Worm (Caenorhabditis elegans) whole organism, L1 larva: Measurements from ENCODE around the gene F02C9.2.

Source experiments
- aly-2 ChIP-seq: fragments of 150-350 bp; optimal IDR thresholded peaks from 2 replicates; lab custom pipeline; 2014; ENCODE audit warnings: missing biosample characterization, missing genetic modification characterization
- efl-3 ChIP-seq: fragments of 200-800 bp; sonication (Bioruptor generic); optimal IDR thresholded peaks from 2 replicates; lab custom pipeline; 2018; ENCODE audit warnings: mild to moderate bottlenecking, missing genetic modification characterization, missing compliant biosample characterization
- egl-27 ChIP-seq, 2 experiments: fragments of 150-350 bp in 1 of 2; sonication (generic microtip); optimal IDR thresholded peaks; 3 replicates each; lab custom pipeline; 2017 to 2018; ENCODE audit warnings: missing biosample characterization in 2 of 2, missing genetic modification characterization in 2 of 2, missing genetic modification reagents in 2 of 2
- fkh-8 ChIP-seq: sonication (generic microtip); optimal IDR thresholded peaks from 2 replicates; lab custom pipeline; 2016; ENCODE audit warnings: mild to moderate bottlenecking, missing genetic modification characterization, missing compliant biosample characterization
- lin-39 ChIP-seq: fragments of 150-350 bp; optimal IDR thresholded peaks from 2 replicates; lab custom pipeline; 2014; ENCODE audit warnings: missing biosample characterization, missing genetic modification reagents, missing genetic modification characterization
- nhr-12 ChIP-seq: sonication (generic microtip); optimal IDR thresholded peaks from 2 replicates; lab custom pipeline; 2017; ENCODE audit warnings: missing biosample characterization, missing genetic modification characterization
- nhr-237 ChIP-seq: fragments of 150-350 bp; optimal IDR thresholded peaks from 2 replicates; lab custom pipeline; 2014; ENCODE audit warnings: missing biosample characterization, missing genetic modification characterization
- nhr-28 ChIP-seq: fragments of 150-350 bp; optimal IDR thresholded peaks from 2 replicates; lab custom pipeline; 2014; ENCODE audit warnings: missing biosample characterization, missing genetic modification characterization

- no peak for TF ChIP-seq nhr-12 (tag; lab: Kevin White, UChicago)
- TF ChIP-seq efl-3 (GFP tag; lab: Kevin White, UChicago): no peak
- no peak for TF ChIP-seq fkh-8 (tag; lab: Kevin White, UChicago)
- no peak for TF ChIP-seq lin-39 (tag; lab: Kevin White, UChicago)
- TF ChIP-seq egl-27 (tag; optimal IDR thresholded peaks at IDR 0.05; lab: Kevin White, UChicago): no peak
- no peak for TF ChIP-seq aly-2
- no peak for TF ChIP-seq nhr-28
- no peak for TF ChIP-seq nhr-237 (tag; lab: Kevin White, UChicago)
Observed at ce11 chrV:3124912-3125311, 8.6 kb upstream of the F02C9.2 start, which contains the start of gene Y73C8C.12.
